Fruit fly (Drosophila melanogaster) whole organism, pupa: Measurements from ENCODE around the gene CG11334.

Experiments
- CG10348 ChIP-seq: fragments of 200-800 bp; sonication (Bioruptor generic); IDR thresholded peaks from 2 replicates; pipeline ENCODE4 v1.3.6; 2022; ENCODE audit warnings: missing biosample characterization, missing genetic modification characterization
- CG12605 ChIP-seq: fragments of 200-800 bp; sonication (Bioruptor generic); IDR thresholded peaks from 2 replicates; pipeline ENCODE4 v1.3.6; 2022; ENCODE audit warnings: missing biosample characterization, missing genetic modification characterization
- CG13204 ChIP-seq: fragments of 200-800 bp; sonication (Bioruptor generic); optimal IDR thresholded peaks from 2 replicates; lab custom pipeline; 2018; ENCODE audit warnings: missing biosample characterization, mild to moderate bottlenecking, missing genetic modification characterization, moderate library complexity
- CG14655 ChIP-seq: fragments of 200-800 bp; sonication (Bioruptor generic); optimal IDR thresholded peaks from 3 replicates; lab custom pipeline; 2017; ENCODE audit warnings: mild to moderate bottlenecking, missing biosample characterization, missing genetic modification reagents, missing genetic modification characterization
- CG15710 ChIP-seq: fragments of 200-800 bp; sonication (Bioruptor generic); optimal IDR thresholded peaks from 2 replicates; lab custom pipeline; 2018; ENCODE audit warnings: missing biosample characterization, mild to moderate bottlenecking, missing genetic modification characterization, moderate library complexity
- CG17806 ChIP-seq: fragments of 200-800 bp; sonication (Bioruptor generic); optimal IDR thresholded peaks from 2 replicates; lab custom pipeline; 2018; ENCODE audit warnings: missing biosample characterization, mild to moderate bottlenecking, missing genetic modification characterization, moderate library complexity
- CG32121 ChIP-seq: fragments of 200-800 bp; sonication (Bioruptor generic); IDR thresholded peaks from 2 replicates; pipeline ENCODE4 v1.3.6; 2022; ENCODE audit warnings: missing biosample characterization, missing genetic modification characterization
- CG34367 ChIP-seq: fragments of 200-800 bp; sonication (Bioruptor generic); optimal IDR thresholded peaks from 2 replicates; lab custom pipeline; 2018; ENCODE audit warnings: missing biosample characterization, mild to moderate bottlenecking, missing genetic modification characterization
- CG4496 ChIP-seq: fragments of 200-800 bp; sonication (Bioruptor generic); IDR thresholded peaks from 3 replicates; pipeline ENCODE4 v1.3.6; 2022; ENCODE audit warnings: missing biosample characterization, missing genetic modification characterization
- CG8159 ChIP-seq: fragments of 200-800 bp; sonication (Bioruptor generic); optimal IDR thresholded peaks from 3 replicates; lab custom pipeline; 2018; ENCODE audit warnings: missing biosample characterization, mild to moderate bottlenecking, missing genetic modification characterization, moderate library complexity
- CG8301 ChIP-seq: fragments of 200-800 bp; sonication (Bioruptor generic); optimal IDR thresholded peaks from 2 replicates; lab custom pipeline; 2018; ENCODE audit warnings: missing biosample characterization, mild to moderate bottlenecking, missing genetic modification characterization
- CG9948 ChIP-seq: fragments of 200-800 bp; sonication (Bioruptor generic); optimal IDR thresholded peaks from 2 replicates; lab custom pipeline; 2018; ENCODE audit warnings: missing biosample characterization, mild to moderate bottlenecking, missing genetic modification characterization, moderate library complexity
- D1 ChIP-seq: fragments of 200-800 bp; sonication (Bioruptor generic); optimal IDR thresholded peaks from 2 replicates; lab custom pipeline; 2018; ENCODE audit warnings: missing biosample characterization, mild to moderate bottlenecking, missing genetic modification characterization, moderate library complexity
- EcR ChIP-seq: fragments of 200-800 bp; sonication (Bioruptor generic); optimal IDR thresholded peaks from 3 replicates; lab custom pipeline; 2019; ENCODE audit warnings: missing biosample characterization, missing genetic modification characterization, mild to moderate bottlenecking, moderate library complexity, missing genetic modification reagents
- Ets98B ChIP-seq: fragments of 200-800 bp; sonication (Bioruptor generic); IDR thresholded peaks from 2 replicates; pipeline ENCODE4 v1.3.6; 2022; ENCODE audit warnings: missing biosample characterization, missing genetic modification characterization
- Pif1A ChIP-seq: fragments of 200-800 bp; sonication (Bioruptor generic); optimal IDR thresholded peaks from 3 replicates; lab custom pipeline; 2016; ENCODE audit warnings: missing biosample characterization, missing genetic modification characterization
- Pif1B ChIP-seq: fragments of 200-800 bp; sonication (Bioruptor generic); optimal IDR thresholded peaks from 3 replicates; lab custom pipeline; 2016; ENCODE audit warnings: missing biosample characterization, missing genetic modification characterization
- Snoo ChIP-seq: fragments of 200-800 bp; sonication (Bioruptor generic); optimal IDR thresholded peaks from 3 replicates; lab custom pipeline; 2017; ENCODE audit warnings: missing biosample characterization, mild to moderate bottlenecking, missing genetic modification characterization, inconsistent platforms
- fd96Ca ChIP-seq: fragments of 200-800 bp; sonication (Bioruptor generic); IDR thresholded peaks from 3 replicates; pipeline ENCODE4 v1.3.6; 2022; ENCODE audit warnings: missing biosample characterization, missing genetic modification characterization
- gl ChIP-seq: fragments of 200-800 bp; sonication (Bioruptor generic); optimal IDR thresholded peaks from 2 replicates; lab custom pipeline; 2018; ENCODE audit warnings: missing biosample characterization, mild to moderate bottlenecking, missing genetic modification characterization
- rn ChIP-seq: fragments of 200-800 bp; sonication (Bioruptor generic); IDR thresholded peaks from 2 replicates; pipeline ENCODE4 v1.3.6; 2022; ENCODE audit warnings: missing biosample characterization, missing genetic modification characterization

Gene CG11334

dm6 chr3R:31463012-31463366, at the start of gene CG11334, which contains the start of gene CG11333:
Gene CG11334, minus strand, starts transcription at chr3R:31463037.
Gene CG11333, plus strand, starts transcription at chr3R:31463301.
- TF ChIP-seq CG34367 (no peak), CG14655 (GFP tag; lab: Kevin White, UChicago) (no peak), Pif1A (GFP tag; lab: Kevin White, UChicago) (no peak), CG8159 (tag; lab: Kevin White, UChicago) (no peak), CG12605 (GFP tag; lab: Robert Waterston, UW) (no peak), Snoo (no peak), CG32121 (GFP tag; lab: Robert Waterston, UW) (no peak), CG8301 (tag; lab: Kevin White, UChicago) (no peak), CG13204 (no peak), EcR (GFP tag; lab: Kevin White, UChicago) (no peak), gl (tag; lab: Kevin White, UChicago) (no peak), D1 (no peak), Pif1B (GFP tag; lab: Kevin White, UChicago) (no peak), Ets98B (GFP tag; lab: Robert Waterston, UW) (no peak), CG10348 (GFP tag; lab: Robert Waterston, UW) (no peak), CG4496 (GFP tag; lab: Robert Waterston, UW) (no peak)

- TF ChIP-seq CG9948 = no peak
- TF ChIP-seq CG14655 (GFP tag; lab: Kevin White, UChicago) = peak; percentile 47
- TF ChIP-seq Pif1B (GFP tag; lab: Kevin White, UChicago) = peak; percentile 9
- TF ChIP-seq CG8301 (tag; lab: Kevin White, UChicago) = peak; percentile 26
Measured at dm6 chr3R:31512040-31512439, 49.2 kb upstream of the CG11334 start.

dm6 chr3R:31505254-31505689, 42.4 kb upstream of the CG11334 start:
- no peak for TF ChIP-seq CG10348 (GFP tag; lab: Robert Waterston, UW)
- TF ChIP-seq CG8159 (tag; lab: Kevin White, UChicago) = peak; percentile 43
- TF ChIP-seq CG8301 (tag; lab: Kevin White, UChicago) = peak; percentile 20
- peak; percentile 30 for TF ChIP-seq Snoo
- TF ChIP-seq Pif1A (GFP tag; lab: Kevin White, UChicago) = peak; percentile 9
- no peak for TF ChIP-seq CG13204
- TF ChIP-seq CG17806 = peak; percentile 24
- peak; percentile 20 for TF ChIP-seq CG9948
- TF ChIP-seq fd96Ca (GFP tag; lab: Robert Waterston, UW) = no peak
- TF ChIP-seq CG32121 (GFP tag; lab: Robert Waterston, UW) = no peak
- no peak for TF ChIP-seq CG12605 (GFP tag; lab: Robert Waterston, UW)
- peak; percentile 49 for TF ChIP-seq CG14655 (GFP tag; lab: Kevin White, UChicago)
- TF ChIP-seq CG15710 = peak; percentile 44

dm6 chr3R:31504731-31505252, 42.0 kb upstream of the CG11334 start:
- peak; percentile 88 for TF ChIP-seq EcR (GFP tag; lab: Kevin White, UChicago)
- TF ChIP-seq CG13204 = peak; percentile 96
- TF ChIP-seq CG8301 (tag; lab: Kevin White, UChicago) = no peak

DNA sequence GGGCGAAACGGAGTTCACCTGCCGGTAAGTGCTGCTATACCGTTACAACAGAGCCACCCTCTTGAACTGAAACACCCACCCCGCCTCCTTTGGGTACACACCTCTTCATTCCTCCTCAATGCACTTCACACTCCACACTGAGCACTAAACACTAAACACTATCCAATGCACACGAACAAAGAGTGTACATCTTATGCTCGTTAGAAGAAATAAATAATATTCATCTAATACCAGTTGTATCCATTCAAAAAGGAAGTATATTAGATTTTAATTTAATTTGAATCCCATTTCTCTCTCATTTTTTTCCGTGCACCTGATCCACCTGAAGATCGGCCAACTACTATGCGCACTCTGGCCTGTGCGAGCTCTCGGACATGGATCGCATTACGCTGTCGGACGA, 40.8 kb upstream of the CG11334 start:
- TF ChIP-seq CG17806 (peak; percentile 52), gl (tag; lab: Kevin White, UChicago) (no peak), CG14655 (GFP tag; lab: Kevin White, UChicago) (peak; percentile 45), Pif1B (GFP tag; lab: Kevin White, UChicago) (peak; percentile 33), Snoo (no peak), Ets98B (GFP tag; lab: Robert Waterston, UW) (no peak), D1 (no peak), CG8301 (tag; lab: Kevin White, UChicago) (peak; percentile 39), CG32121 (GFP tag; lab: Robert Waterston, UW) (no peak), CG10348 (GFP tag; lab: Robert Waterston, UW) (no peak), CG12605 (GFP tag; lab: Robert Waterston, UW) (no peak), Pif1A (GFP tag; lab: Kevin White, UChicago) (peak; percentile 42), CG34367 (peak; percentile 26), CG13204 (no peak), fd96Ca (GFP tag; lab: Robert Waterston, UW) (no peak), EcR (GFP tag; lab: Kevin White, UChicago) (no peak), CG15710 (peak; percentile 50), rn (GFP tag; lab: Robert Waterston, UW) (no peak), CG8159 (tag; lab: Kevin White, UChicago) (peak; percentile 62), CG9948 (peak; percentile 34), CG4496 (GFP tag; lab: Robert Waterston, UW) (no peak)

- TF ChIP-seq CG12605 (GFP tag; lab: Robert Waterston, UW) (no peak), CG4496 (GFP tag; lab: Robert Waterston, UW) (0 out of 3 replicates have a peak, but pooled peaks have one; percentile 10), CG8301 (tag; lab: Kevin White, UChicago) (no peak), CG34367 (no peak)
Measured at dm6 chr3R:31499114-31499513, 36.3 kb upstream of the CG11334 start, which contains the start of gene mey. Gene mey, plus strand, starts transcription at chr3R:31499235.

dm6 chr3R:31483060-31483459, 20.2 kb upstream of the CG11334 start:
- no peak for TF ChIP-seq CG32121 (GFP tag; lab: Robert Waterston, UW)
- TF ChIP-seq CG13204 = no peak
- TF ChIP-seq CG14655 (GFP tag; lab: Kevin White, UChicago) = no peak
- no peak for TF ChIP-seq CG12605 (GFP tag; lab: Robert Waterston, UW)
- no peak for TF ChIP-seq gl (tag; lab: Kevin White, UChicago)
- TF ChIP-seq fd96Ca (GFP tag; lab: Robert Waterston, UW) = no peak
- TF ChIP-seq Ets98B (GFP tag; lab: Robert Waterston, UW) = no peak
